Fruit fly (Drosophila melanogaster): Measurements from ENCODE around the gene Arp2.

Gene Arp2

DNA sequence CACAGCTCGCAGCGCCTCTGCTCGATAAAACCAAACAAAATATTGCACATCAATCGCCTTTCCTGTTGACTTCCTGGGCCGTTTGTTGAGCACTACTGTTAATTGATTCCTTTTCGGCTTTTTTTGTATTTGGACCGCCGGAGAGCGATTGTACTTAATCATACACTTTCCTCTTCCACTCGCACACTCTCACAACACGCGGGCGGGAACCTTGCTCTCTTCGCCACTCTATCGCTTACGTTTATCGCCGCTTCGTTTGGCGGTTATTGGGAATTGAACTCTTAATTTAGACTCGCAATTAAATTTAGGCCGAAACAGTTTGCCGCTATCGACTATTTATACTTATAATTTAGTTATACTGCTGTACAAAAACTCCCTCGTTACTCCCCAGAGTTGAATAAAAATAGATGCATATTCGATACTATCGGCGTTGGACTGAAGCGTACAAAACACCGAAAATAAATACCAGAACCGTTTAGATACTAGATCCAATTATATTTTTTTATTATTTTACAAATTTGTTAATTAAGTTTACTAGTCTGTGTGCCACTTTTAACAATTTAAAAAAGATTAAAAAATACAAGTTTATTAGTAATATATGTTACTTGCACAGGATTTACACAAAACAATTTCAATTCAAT is at the start of gene Arp2:
Arp2 (minus strand) TSS at position 427 of the 641 bp plus-strand sequence.
- TF ChIP-seq CTCF (optimal IDR thresholded peaks at IDR 0.05) (no peak), CG8478 (optimal IDR thresholded peaks at IDR 0.05) (no peak)

DNA sequence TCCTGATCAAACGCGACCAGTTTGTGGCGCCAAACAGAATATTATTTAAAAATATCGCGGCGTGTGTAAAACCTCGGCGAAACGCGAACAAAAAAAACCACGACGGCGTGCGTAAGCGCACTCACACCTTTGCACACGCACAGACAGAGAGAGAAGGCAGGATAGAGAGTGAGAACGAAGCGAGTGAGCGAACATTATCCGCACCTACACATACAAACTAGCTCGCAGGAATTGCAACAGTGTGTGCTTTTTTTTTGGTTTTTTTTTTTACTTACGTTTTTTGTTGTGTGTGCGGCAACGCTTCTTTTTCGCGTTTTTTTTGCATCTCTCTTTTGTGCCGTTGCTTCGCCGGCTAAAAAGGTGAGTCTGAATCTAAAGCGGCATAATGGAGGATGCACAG is 46.0 kb upstream of the Arp2 start:
- TF ChIP-seq CTCF (optimal IDR thresholded peaks at IDR 0.05) (no peak), CG8478 (optimal IDR thresholded peaks at IDR 0.05) (no peak)

DNA sequence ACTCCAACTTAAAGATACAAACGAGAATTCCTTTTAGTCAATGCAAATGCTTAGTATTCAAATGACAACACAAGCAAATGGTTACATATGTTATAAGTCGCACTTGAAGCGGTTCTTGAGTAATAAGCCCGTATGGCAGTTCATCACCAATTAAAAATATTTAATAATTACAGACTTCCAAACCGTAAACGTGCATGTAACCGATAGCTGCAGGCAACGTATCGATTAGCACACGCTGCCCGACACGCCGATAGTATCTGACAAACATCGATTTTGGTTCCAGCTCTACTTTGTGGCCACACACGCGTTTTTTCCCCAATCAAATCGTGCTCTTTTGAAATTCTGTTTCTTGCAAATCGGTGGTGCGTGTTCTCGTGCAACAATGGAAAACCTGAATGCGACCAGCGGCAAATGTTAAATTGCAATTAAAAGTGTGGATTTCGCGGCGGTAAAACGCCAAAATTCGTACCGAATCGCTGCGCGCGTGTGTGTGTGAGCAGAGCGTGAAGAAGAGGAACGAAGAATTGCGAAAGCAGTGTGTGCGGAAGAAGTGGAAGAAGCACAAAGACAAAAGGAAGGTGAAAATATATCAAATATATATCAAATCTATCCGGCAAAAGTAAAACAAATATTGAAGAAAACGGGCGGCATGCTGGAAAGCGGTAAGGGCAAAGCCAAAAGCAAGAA is 45.4 kb upstream of the Arp2 start, which contains the start of the genes CG9784 and Nup153:
CG9784 (minus strand) TSS at position 238 of the 687 bp plus-strand sequence.
Nup153 (plus strand) TSS at position 264 of the 687 bp plus-strand sequence.
- TF ChIP-seq CTCF (optimal IDR thresholded peaks at IDR 0.05): no peak
- TF ChIP-seq CG8478 (optimal IDR thresholded peaks at IDR 0.05): no peak

DNA sequence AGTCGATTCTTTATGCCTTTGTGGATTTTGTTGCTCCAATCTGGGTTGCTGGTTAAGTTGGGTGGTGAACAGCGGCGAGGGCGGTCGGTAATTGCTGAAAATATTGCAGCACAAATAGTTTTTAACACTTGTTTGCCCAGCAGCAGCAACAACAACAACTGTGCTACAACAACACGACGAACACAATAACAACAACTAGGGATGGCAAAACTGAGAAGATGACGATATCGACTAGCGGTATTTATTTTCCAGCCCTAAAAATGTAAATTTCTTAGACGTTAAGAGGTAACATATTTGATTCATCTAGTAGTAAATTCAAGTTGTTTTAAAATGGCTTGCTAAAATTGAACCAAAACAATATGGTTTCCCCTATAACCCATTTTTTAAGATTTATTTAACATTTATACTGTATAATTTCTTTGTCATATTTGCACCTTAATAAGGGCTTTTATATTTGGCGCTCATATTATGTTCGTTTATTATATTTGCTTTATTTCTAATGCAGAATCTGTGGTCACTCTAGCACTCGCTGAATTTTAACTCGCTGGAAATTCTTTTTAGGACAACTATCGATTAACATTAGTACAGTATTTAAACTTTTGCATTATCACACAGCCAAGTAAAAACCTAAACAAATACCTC is 44.7 kb upstream of the Arp2 start:
- TF ChIP-seq CTCF (optimal IDR thresholded peaks at IDR 0.05): no peak
- TF ChIP-seq CG8478 (optimal IDR thresholded peaks at IDR 0.05): no peak

DNA sequence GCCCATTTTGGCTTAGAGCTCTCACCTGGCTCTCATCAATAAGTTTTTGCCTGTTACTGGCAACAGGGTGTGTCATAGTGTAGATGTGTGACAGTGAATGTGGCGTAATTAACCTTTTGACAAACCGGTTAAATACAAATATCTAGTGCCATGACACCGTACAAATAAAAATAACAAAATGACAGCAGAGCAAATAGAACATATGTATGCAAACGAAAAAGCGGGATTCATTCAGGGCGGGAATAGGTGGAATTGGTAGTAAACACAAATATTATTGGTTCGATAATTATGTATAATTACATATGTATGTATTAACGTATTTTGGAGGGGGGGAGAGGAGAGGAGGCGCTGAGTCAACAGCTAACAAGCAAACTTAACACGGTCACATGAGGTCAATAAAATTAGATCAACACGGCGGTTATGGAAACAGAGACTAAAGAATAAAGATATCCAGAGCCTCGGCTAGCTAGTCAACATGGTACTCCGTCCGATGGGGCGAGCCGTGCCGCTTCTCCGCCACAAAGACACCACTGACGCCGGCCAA is 42.6 kb upstream of the Arp2 start:
- TF ChIP-seq CTCF (optimal IDR thresholded peaks at IDR 0.05) (no peak), CG8478 (optimal IDR thresholded peaks at IDR 0.05) (no peak)

DNA sequence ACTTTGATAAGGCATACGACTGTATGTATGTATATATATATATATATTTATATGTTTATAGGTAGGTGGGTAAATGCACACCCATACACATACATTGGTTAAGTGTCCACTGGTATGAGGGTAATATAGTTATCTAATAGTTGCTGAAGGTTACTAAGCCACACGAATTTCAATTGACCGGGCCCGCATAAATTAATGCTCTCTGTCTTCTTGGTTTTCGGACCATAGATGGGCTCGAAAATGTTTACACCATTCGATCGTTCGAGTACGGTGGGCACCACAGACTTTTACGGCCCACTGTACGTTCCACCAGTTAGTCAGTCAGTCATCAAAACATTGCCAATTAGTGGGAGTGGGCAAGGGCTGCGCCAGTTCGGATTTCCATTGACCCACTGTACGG is 41.6 kb upstream of the Arp2 start:
- no peak for TF ChIP-seq CTCF (optimal IDR thresholded peaks at IDR 0.05)
- TF ChIP-seq CG8478 (optimal IDR thresholded peaks at IDR 0.05): no peak

DNA sequence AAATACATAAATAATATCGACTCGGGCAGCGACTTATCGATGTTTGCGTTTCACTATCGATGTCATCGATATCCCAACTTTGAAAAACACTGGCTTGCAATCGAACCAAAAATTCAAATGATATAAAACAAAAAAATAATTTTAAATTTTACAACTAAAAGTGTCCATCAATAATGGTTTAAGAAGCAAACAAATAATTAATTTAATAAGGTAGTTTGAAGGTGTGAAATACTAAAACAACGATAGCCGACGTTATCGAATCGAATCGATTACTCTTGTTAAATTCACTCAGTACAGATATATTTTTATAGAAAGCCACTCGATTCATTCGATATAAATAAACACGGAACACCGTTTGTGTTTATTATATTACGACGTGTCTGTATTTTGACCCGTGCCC is 39.6 kb upstream of the Arp2 start, which contains the start of the genes SMC3 and Ubc7:
SMC3 (minus strand) TSS at position 22 of the 400 bp plus-strand sequence.
Ubc7 (plus strand) TSS at position 260 of the 400 bp plus-strand sequence.
- no peak for TF ChIP-seq CG8478 (optimal IDR thresholded peaks at IDR 0.05)
- TF ChIP-seq CTCF (optimal IDR thresholded peaks at IDR 0.05): no peak

DNA sequence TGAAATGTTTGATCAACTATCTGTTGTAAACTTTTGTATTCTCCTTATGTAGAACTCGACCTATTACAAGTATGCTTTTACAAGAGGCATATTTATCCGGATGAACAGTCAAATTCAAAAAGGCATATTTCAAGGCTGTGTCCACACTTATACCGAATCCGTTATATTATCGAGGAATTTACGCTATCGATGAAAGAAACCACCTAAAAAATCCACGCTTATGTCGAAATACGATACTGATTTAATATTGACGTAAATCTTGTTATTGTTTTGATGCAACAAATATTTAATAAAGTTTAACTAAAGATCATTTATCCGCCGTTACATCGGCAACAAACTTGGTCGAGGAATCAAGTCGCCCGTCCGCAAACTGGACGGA is 33.9 kb upstream of the Arp2 start, which contains the start of gene CG13014:
CG13014 (plus strand) TSS at position 206 of the 379 bp plus-strand sequence.
- TF ChIP-seq CG8478 (optimal IDR thresholded peaks at IDR 0.05) (no peak), CTCF (optimal IDR thresholded peaks at IDR 0.05) (no peak)

DNA sequence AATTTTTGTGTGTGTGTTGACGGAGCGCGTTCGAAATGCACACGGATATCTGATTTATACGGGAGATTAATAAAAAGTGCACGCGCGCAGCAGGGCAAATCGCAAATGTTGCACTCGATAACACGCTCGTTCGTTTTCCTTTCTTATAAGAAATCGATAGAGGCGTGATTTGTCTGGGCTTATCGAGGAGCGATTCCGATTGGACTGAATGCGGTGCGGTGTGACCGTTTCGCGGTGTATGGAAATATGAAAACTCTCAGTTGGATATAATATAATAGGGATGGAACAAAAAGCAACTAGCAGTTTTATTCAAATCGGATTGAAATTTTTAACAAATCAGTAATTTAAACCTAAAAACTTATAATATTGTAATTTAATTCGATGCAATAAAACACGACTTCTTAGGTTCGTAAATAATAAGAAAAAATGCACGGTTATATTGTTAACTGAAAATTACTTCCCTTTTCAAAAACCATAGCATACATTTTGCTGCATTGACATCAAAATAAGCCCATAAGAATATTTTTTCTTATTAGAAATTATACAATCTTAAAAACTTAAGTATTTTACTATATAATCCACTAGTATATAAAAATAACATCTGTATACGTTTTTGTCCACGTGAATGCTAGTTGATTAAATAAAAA is 33.4 kb upstream of the Arp2 start, which contains the start of gene CanA-14F:
CanA-14F (minus strand) TSS at position 152 of the 647 bp plus-strand sequence.
- no peak for TF ChIP-seq CG8478 (optimal IDR thresholded peaks at IDR 0.05)
- TF ChIP-seq CTCF (optimal IDR thresholded peaks at IDR 0.05): no peak

DNA sequence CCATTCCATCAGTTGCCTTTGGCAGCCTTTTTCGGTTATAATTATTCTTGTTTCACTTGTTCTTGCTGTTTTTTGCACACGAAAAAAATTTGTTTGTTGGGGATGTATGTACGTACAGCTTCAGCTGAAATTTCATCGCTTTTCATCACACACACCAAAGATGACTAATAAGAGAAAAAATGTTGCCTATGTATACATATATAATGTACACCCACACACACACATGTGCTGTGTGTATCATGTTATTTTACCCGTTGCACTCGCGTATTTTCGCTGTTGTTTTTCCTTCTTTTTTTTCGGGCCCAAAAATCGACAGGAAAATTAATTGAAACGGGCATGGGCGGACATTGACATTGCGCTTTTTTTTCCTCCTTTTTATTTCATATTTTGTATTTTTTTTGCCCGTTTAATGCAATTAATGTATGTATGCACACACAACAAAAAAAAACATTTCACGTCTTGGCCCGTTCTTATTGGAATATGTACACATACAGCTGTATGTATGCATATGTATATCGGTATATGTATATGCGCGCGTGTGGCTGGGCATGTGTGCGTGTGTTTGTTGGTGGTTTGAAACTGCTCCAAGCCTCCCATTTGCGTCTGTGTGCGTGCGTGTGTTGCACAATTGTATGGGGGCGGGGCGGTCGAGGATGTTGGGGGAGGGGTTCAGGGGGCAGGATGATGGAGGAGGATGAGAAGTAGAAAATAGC is 32.6 kb upstream of the Arp2 start:
- TF ChIP-seq CG8478 (optimal IDR thresholded peaks at IDR 0.05): no peak

DNA sequence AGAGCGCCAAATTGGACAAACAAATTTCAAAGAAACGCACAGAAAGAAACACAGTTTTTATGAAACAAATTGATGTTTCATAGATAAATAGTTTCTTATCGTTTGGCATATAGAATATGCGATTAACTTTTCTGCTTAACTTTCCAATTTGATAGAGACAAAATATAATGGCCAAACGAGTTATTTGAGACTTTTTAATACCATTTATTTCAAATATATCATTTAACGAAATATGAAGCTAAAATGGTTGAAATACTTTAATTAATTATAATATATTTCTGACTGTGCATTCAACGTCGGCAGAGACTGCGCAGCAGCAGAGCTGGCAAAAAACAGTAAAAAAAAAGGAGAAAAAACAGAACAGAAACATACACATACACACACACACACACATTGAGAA is 31.8 kb upstream of the Arp2 start:
- TF ChIP-seq CG8478 (optimal IDR thresholded peaks at IDR 0.05) (no peak), CTCF (optimal IDR thresholded peaks at IDR 0.05) (no peak)

DNA sequence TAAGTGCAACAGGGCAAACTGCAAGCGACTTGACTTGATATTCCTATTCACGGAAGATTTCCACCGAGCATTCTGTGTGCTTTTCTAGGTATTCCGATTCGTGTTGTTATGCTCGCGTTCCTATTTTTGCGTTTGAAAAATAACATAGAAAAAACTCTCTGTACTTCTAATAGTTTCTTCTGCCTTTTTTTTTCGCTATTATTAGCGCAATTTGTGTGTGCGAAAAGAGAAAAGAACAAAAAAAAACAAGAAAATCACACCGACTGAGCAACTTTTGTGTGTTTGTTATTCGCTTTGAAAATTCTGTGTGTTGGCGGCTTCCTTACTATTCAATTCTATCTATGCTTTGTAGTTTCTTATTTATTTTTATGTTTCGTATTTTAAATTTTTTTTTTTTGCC is 30.0 kb upstream of the Arp2 start:
- TF ChIP-seq CTCF (optimal IDR thresholded peaks at IDR 0.05) (no peak), CG8478 (optimal IDR thresholded peaks at IDR 0.05) (no peak)

DNA sequence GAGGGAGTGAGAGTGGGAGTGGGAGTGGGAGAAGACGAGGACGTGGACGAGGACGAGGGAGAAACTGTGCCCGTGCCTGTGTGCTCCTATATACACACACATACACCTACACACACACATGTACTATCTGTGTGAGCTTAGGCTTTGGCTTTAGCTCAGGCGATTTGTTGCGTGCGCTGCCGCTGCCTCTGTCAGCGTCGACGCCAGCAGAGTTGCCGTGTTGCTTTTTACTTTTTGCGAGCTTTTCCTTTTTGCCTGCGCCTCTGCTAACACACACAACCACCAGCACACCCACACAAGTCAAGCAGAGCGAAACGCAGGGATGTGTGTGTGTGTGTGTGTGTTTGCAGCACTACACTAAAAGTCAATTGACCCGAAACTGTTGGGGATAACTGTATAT is 28.4 kb upstream of the Arp2 start:
- no peak for TF ChIP-seq CG8478 (optimal IDR thresholded peaks at IDR 0.05)

DNA sequence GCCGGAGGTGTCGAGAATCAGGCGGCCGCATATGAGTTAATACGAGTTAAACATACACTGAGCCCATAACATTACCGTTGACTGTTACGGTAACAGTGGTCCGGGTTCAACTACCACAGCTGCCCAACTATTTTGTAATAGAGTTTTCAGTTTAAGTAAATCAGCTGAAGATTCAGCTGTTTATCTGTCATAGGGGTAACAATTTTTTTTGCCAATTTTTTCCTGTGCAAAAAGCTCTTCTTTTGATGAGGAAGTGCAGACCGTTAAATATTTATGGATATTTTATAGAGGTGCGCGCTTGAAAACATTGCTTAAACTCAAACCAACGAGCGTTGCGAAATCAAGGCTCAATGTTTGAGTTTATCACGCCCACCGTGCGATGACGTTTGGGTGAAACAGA is 27.9 kb upstream of the Arp2 start:
- TF ChIP-seq CG8478 (optimal IDR thresholded peaks at IDR 0.05) (no peak), CTCF (optimal IDR thresholded peaks at IDR 0.05) (no peak)
